Worm (Caenorhabditis elegans) whole organism, L1 larva: ENCODE results near the gene clec-156.

ENCODE experiments used
- C34B4.2 ChIP-seq: sonication (generic microtip); optimal IDR thresholded peaks from 2 replicates; lab custom pipeline; 2017; ENCODE audit warnings: mild to moderate bottlenecking, missing genetic modification characterization, missing compliant biosample characterization
- Y116A8C.19 ChIP-seq: sonication (generic microtip); optimal IDR thresholded peaks from 2 replicates; lab custom pipeline; 2016; ENCODE audit warnings: missing compliant biosample characterization, missing genetic modification characterization, borderline replicate concordance
- ama-1 ChIP-seq: fragments of 150-350 bp; optimal IDR thresholded peaks from 2 replicates; lab custom pipeline; 2014
- ceh-8 ChIP-seq: fragments of 200-800 bp; sonication (Bioruptor generic); optimal IDR thresholded peaks from 2 replicates; lab custom pipeline; 2018; ENCODE audit warnings: mild to moderate bottlenecking, missing genetic modification characterization, moderate library complexity, missing compliant biosample characterization
- ceh-82 ChIP-seq, 3 experiments: fragments of 150-350 bp in 1 of 3; sonication (generic microtip) in 2 of 3; optimal IDR thresholded peaks; 2 replicates each; lab custom pipeline; 2014 to 2017; ENCODE audit warnings: missing biosample characterization in 3 of 3, missing genetic modification characterization in 3 of 3
- ceh-88 ChIP-seq: fragments of 200-800 bp; sonication (Bioruptor generic); IDR thresholded peaks from 2 replicates; pipeline ENCODE4 v1.3.6; 2022; ENCODE audit warnings: missing genetic modification characterization, missing compliant biosample characterization
- dpl-1 ChIP-seq, 3 experiments: fragments of 150-350 bp in 2 of 3; sonication (generic microtip) in 1 of 3; optimal IDR thresholded peaks; 2 replicates each; lab custom pipeline; 2014 to 2017; ENCODE audit warnings: missing biosample characterization in 3 of 3, missing genetic modification characterization in 3 of 3, missing genetic modification reagents in 3 of 3
- efl-3 ChIP-seq: fragments of 200-800 bp; sonication (Bioruptor generic); optimal IDR thresholded peaks from 2 replicates; lab custom pipeline; 2018; ENCODE audit warnings: mild to moderate bottlenecking, missing genetic modification characterization, missing compliant biosample characterization
- elt-2 ChIP-seq: sonication (generic microtip); optimal IDR thresholded peaks from 2 replicates; lab custom pipeline; 2016; ENCODE audit warnings: missing genetic modification characterization, mild to moderate bottlenecking, inconsistent platforms, missing compliant biosample characterization, missing genetic modification reagents
- elt-3 ChIP-seq, 6 experiments: fragments of 150-350 bp in 1 of 6; sonication (generic microtip); optimal IDR thresholded peaks; 2 replicates each; lab custom pipeline; 2017 to 2018; ENCODE audit warnings: missing biosample characterization in 6 of 6, missing genetic modification characterization in 6 of 6, inconsistent platforms in 1 of 6
- fkh-4 ChIP-seq: sonication (generic microtip); optimal IDR thresholded peaks from 2 replicates; lab custom pipeline; 2016; ENCODE audit warnings: missing compliant biosample characterization, missing genetic modification characterization, borderline replicate concordance
- fos-1 ChIP-seq: fragments of 150-350 bp; optimal IDR thresholded peaks from 2 replicates; lab custom pipeline; 2014; ENCODE audit warnings: missing biosample characterization, missing genetic modification characterization
- grh-1 ChIP-seq: fragments of 200-800 bp; sonication (Bioruptor generic); IDR thresholded peaks from 2 replicates; pipeline ENCODE4 v1.3.6; 2022; ENCODE audit warnings: missing genetic modification reagents, missing genetic modification characterization, missing compliant biosample characterization
- isw-1 ChIP-seq: fragments of 200-800 bp; sonication (Bioruptor generic); IDR thresholded peaks from 2 replicates; pipeline ENCODE4 v1.3.6; 2022; ENCODE audit warnings: missing genetic modification characterization, missing compliant biosample characterization
- jun-1 ChIP-seq: fragments of 150-350 bp; optimal IDR thresholded peaks from 2 replicates; lab custom pipeline; 2014; ENCODE audit warnings: missing biosample characterization, missing genetic modification reagents, missing genetic modification characterization
- lin-13 ChIP-seq: fragments of 150-350 bp; optimal IDR thresholded peaks from 2 replicates; lab custom pipeline; 2014; ENCODE audit warnings: missing biosample characterization, missing genetic modification reagents, missing genetic modification characterization
- lin-14 ChIP-seq: fragments of 200-800 bp; sonication (Bioruptor generic); optimal IDR thresholded peaks from 2 replicates; lab custom pipeline; 2018; ENCODE audit warnings: mild to moderate bottlenecking, missing genetic modification characterization, moderate library complexity, missing compliant biosample characterization
- lin-39 ChIP-seq: fragments of 150-350 bp; optimal IDR thresholded peaks from 2 replicates; lab custom pipeline; 2014; ENCODE audit warnings: missing biosample characterization, missing genetic modification reagents, missing genetic modification characterization
- lir-3 ChIP-seq: sonication (generic microtip); optimal IDR thresholded peaks from 2 replicates; lab custom pipeline; 2016; ENCODE audit warnings: mild to moderate bottlenecking, missing genetic modification characterization, moderate library complexity, missing compliant biosample characterization; ENCODE audit not compliant: poor library complexity
- lsy-2 ChIP-seq, 2 experiments: fragments of 150-350 bp; optimal IDR thresholded peaks; 2 replicates each; lab custom pipeline; 2014; ENCODE audit warnings: missing biosample characterization in 2 of 2, missing genetic modification characterization in 2 of 2
- mab-9 ChIP-seq: fragments of 200-800 bp; sonication (Bioruptor generic); IDR thresholded peaks from 2 replicates; pipeline ENCODE4 v1.3.6; 2022; ENCODE audit warnings: missing genetic modification reagents, missing genetic modification characterization, missing compliant biosample characterization
- nhr-20 ChIP-seq: sonication (generic microtip); optimal IDR thresholded peaks from 2 replicates; lab custom pipeline; 2016; ENCODE audit warnings: mild to moderate bottlenecking, missing genetic modification characterization, missing compliant biosample characterization
- nhr-47 ChIP-seq: sonication (generic microtip); optimal IDR thresholded peaks from 2 replicates; lab custom pipeline; 2016; ENCODE audit warnings: mild to moderate bottlenecking, missing genetic modification characterization, moderate library complexity, missing compliant biosample characterization
- nhr-76 ChIP-seq: sonication (generic microtip); optimal IDR thresholded peaks from 2 replicates; lab custom pipeline; 2017; ENCODE audit warnings: missing biosample characterization, missing genetic modification characterization
- nhr-77 ChIP-seq: fragments of 150-350 bp; optimal IDR thresholded peaks from 2 replicates; lab custom pipeline; 2014; ENCODE audit warnings: missing biosample characterization, missing genetic modification characterization
- nhr-85 ChIP-seq: sonication (generic microtip); peaks from one replicate; lab custom pipeline; 2016; ENCODE audit warnings: missing genetic modification characterization, inconsistent platforms, missing compliant biosample characterization
- nhr-90 ChIP-seq: sonication (generic microtip); optimal IDR thresholded peaks from 2 replicates; lab custom pipeline; 2016; ENCODE audit warnings: mild to moderate bottlenecking, missing genetic modification characterization, missing compliant biosample characterization; ENCODE audit not compliant: poor library complexity
- pag-3 ChIP-seq: sonication (generic microtip); optimal IDR thresholded peaks from 2 replicates; lab custom pipeline; 2017; ENCODE audit warnings: missing genetic modification characterization, mild to moderate bottlenecking, missing compliant biosample characterization, antibody characterized with exemption, borderline replicate concordance; ENCODE audit not compliant: insufficient read depth
- pax-3 ChIP-seq: fragments of 200-800 bp; sonication (Bioruptor generic); optimal IDR thresholded peaks from 2 replicates; lab custom pipeline; 2018; ENCODE audit warnings: mild to moderate bottlenecking, missing genetic modification characterization, moderate library complexity, missing compliant biosample characterization
- tlp-1 ChIP-seq: fragments of 150-350 bp; optimal IDR thresholded peaks from 2 replicates; lab custom pipeline; 2014; ENCODE audit warnings: missing biosample characterization, missing genetic modification characterization
- unc-86 ChIP-seq: sonication (generic microtip); optimal IDR thresholded peaks from 2 replicates; lab custom pipeline; 2016; ENCODE audit warnings: missing genetic modification characterization, missing compliant biosample characterization
- xbp-1 ChIP-seq: sonication (generic microtip); optimal IDR thresholded peaks from 2 replicates; lab custom pipeline; 2016; ENCODE audit warnings: missing genetic modification characterization, missing compliant biosample characterization
- zag-1 ChIP-seq: fragments of 150-350 bp; optimal IDR thresholded peaks from 2 replicates; lab custom pipeline; 2014; ENCODE audit warnings: missing biosample characterization, missing genetic modification characterization
- ztf-11 ChIP-seq, 2 experiments: sonication (generic microtip); optimal IDR thresholded peaks; 2 replicates each; lab custom pipeline; 2016 to 2017; ENCODE audit warnings: missing genetic modification characterization in 2 of 2, missing biosample characterization in 1 of 2, missing compliant biosample characterization in 1 of 2
- ztf-4 ChIP-seq: fragments of 150-350 bp; optimal IDR thresholded peaks from 2 replicates; lab custom pipeline; 2014; ENCODE audit warnings: missing biosample characterization, missing genetic modification characterization

Gene clec-156

ce11 chrIII:4796039-4796438 is 46.0 kb downstream of the clec-156 start (continued):
- peak; percentile 52 to 67 (median 61) for TF ChIP-seq dpl-1 (GFP tag; optimal IDR thresholded peaks at IDR 0.05; lab: Kevin White, UChicago)
- peak; percentile 67 for TF ChIP-seq nhr-77 (tag; lab: Kevin White, UChicago)
- no peak for TF ChIP-seq elt-2
- TF ChIP-seq lin-14 (GFP tag; lab: Kevin White, UChicago) = peak; percentile 93
- TF ChIP-seq nhr-20 (tag; lab: Kevin White, UChicago) = peak; percentile 63
- TF ChIP-seq ceh-88 (GFP tag; lab: Robert Waterston, UW) = no peak
- no peak for TF ChIP-seq isw-1
- peak; percentile 96 for TF ChIP-seq jun-1 (tag; lab: Kevin White, UChicago)
- peak; percentile 46 for TF ChIP-seq xbp-1 (tag; lab: Kevin White, UChicago)
- TF ChIP-seq lir-3 = peak; percentile 22
- TF ChIP-seq Y116A8C.19 (tag; lab: Kevin White, UChicago) = no peak
- TF ChIP-seq pag-3 (tag; lab: Kevin White, UChicago) = no peak
- no peak for TF ChIP-seq mab-9 (GFP tag; lab: Robert Waterston, UW)
- peak; percentile 54 for TF ChIP-seq nhr-85 (tag; lab: Kevin White, UChicago)
- TF ChIP-seq nhr-76 (tag; lab: Kevin White, UChicago) = no peak
- no peak for TF ChIP-seq ama-1 (lab: Kevin White, UChicago)
- no peak for TF ChIP-seq tlp-1 (tag; lab: Kevin White, UChicago)
- no peak for TF ChIP-seq lin-13 (GFP tag; lab: Kevin White, UChicago)
- TF ChIP-seq unc-86 = no peak
- no peak for TF ChIP-seq lin-39
- TF ChIP-seq efl-3 = no peak
- TF ChIP-seq C34B4.2 (tag; lab: Kevin White, UChicago) = no peak
- TF ChIP-seq ceh-8 (GFP tag; lab: Kevin White, UChicago) = no peak
- TF ChIP-seq nhr-47 (tag; lab: Kevin White, UChicago) = peak; percentile 54
- peak; percentile 50 for TF ChIP-seq nhr-90 (tag; lab: Kevin White, UChicago)
- no peak for TF ChIP-seq ztf-11 (tag; optimal IDR thresholded peaks at IDR 0.05; lab: Kevin White, UChicago)
- peak; percentile 45 to 80 for TF ChIP-seq lsy-2 (tag; optimal IDR thresholded peaks at IDR 0.05; lab: Kevin White, UChicago)
- TF ChIP-seq ceh-82 (tag; optimal IDR thresholded peaks at IDR 0.05; lab: Kevin White, UChicago) = peak; percentile 2 to 53 (median 49)
- TF ChIP-seq zag-1 (tag; lab: Kevin White, UChicago) = no peak
- peak; percentile 99 for TF ChIP-seq fos-1 (tag; lab: Kevin White, UChicago)
- no peak for TF ChIP-seq ztf-4 (tag; lab: Kevin White, UChicago)
- TF ChIP-seq fkh-4 = no peak

DNA sequence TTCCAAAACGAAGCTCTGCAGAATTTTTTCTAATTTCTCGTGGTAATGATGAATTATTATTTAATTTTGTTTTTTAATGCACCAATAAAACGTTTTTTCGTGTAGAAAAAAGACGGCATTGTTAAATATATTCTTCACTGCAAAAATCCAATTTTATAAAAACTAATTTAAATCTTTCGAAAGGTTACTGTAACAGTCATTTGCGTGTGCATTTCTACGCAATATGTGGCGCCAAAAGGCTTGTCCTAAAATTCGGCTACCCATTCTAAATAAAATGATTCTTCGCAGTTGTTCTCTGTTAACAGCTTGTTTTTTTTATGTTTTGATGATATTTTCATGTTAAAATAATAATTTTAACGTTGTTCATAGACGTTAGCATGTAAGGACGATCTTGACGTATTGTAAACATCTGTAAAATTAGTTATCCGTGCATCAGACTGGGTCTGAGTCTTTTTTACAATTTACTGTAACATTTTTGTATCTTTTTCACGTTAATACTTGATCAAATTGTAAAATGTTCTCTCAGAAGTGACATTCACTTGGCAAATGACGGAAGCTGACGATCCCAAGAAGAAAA is 49.4 kb downstream of the clec-156 start, which contains the start of gene mip-1:
mip-1 (plus strand) TSS at position 527 of the 577 bp plus-strand sequence.
- TF ChIP-seq elt-3 (tag; optimal IDR thresholded peaks at IDR 0.05; lab: Kevin White, UChicago) = no peak
- no peak for TF ChIP-seq pax-3 (tag; lab: Kevin White, UChicago)
- no peak for TF ChIP-seq nhr-76 (tag; lab: Kevin White, UChicago)
- TF ChIP-seq grh-1 (GFP tag; lab: Robert Waterston, UW) = no peak
